Worm (Caenorhabditis elegans): ENCODE measurements around the gene phat-8.

DNA sequence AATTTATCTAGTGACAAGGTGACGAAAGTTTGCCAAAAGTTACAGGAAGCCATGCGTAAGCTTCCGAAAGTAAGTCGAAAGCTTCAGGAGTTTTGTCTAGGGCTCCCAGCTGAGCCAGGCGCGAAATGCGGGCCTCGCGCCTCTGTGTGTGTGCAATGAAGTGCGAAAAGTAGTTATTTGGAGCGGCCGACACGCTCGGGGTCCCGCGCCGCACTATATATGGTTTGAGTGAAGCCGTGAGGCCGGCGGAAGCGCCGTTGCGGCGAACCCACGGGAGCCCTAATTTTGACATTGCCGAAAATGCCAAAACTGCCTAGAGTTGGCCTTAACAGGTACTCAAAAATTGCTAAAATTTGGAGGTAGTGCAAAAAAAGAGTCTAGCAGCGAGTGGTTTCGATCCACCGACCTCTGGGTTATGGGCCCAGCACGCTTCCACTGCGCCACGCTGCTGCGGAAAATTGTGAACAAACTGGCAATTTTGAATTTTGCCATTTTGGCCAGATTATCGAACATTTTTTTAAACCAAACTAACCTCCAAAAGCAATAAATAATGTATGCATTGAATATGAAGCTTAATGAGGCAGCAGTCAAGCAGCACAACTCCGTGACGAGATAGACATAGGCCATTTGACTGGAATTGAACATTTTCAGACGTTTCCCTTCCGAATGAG, 36.3 kb upstream of the phat-8 start:
- TF ChIP-seq ceh-6 (GFP tag; optimal IDR thresholded peaks at IDR 0.05) (no peak), ceh-24 (tag; optimal IDR thresholded peaks at IDR 0.05) (no peak), ttx-3 (tag; optimal IDR thresholded peaks at IDR 0.05) (no peak)
